Worm (Caenorhabditis elegans): ENCODE results near the gene ZC449.1.

Gene ZC449.1

DNA sequence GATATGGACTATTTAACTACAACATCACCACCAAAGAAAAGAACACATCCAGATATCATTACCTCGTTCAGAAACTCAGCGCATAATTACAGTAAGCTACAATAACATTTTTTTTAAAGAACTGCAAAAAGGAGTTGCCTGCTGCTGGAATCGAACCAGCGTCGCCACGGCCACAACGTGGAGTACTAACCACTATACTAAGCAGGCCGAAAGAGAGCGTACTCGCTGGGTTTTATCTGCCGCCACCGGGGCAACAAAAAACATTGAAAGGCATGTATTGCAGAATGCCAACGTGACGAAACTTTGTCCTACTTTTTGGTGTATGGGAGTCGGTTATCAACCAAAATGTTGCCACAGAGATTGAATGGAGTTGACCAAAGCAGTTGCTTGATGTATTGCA is 1.5 kb upstream of the ZC449.1 start (continued):
- TF ChIP-seq unc-39 (tag; optimal IDR thresholded peaks at IDR 0.05) (no peak), daf-16 (GFP tag; optimal IDR thresholded peaks at IDR 0.05) (peak in 1 of 2 experiments; percentile 46), daf-16 (tag; optimal IDR thresholded peaks at IDR 0.05) (no peak), aly-2 (tag; optimal IDR thresholded peaks at IDR 0.05) (no peak), egl-43 (GFP tag; IDR thresholded peaks at IDR 0.05) (peak; percentile 88), F37D6.2 (tag; optimal IDR thresholded peaks at IDR 0.05) (peak; percentile 35), hif-1 (tag; optimal IDR thresholded peaks at IDR 0.05) (peak in 1 of 2 experiments; percentile 36), set-16 (GFP tag; IDR thresholded peaks at IDR 0.05) (no peak), nhr-10 (tag; optimal IDR thresholded peaks at IDR 0.05) (no peak), ceh-82 (tag; optimal IDR thresholded peaks at IDR 0.05) (no peak), Y105C5A.15 (GFP tag; IDR thresholded peaks at IDR 0.05) (0 out of 2 replicates have a peak, but pooled peaks have one; percentile 49), ztf-7 (tag; optimal IDR thresholded peaks at IDR 0.05) (peak; percentile 52), daf-12 (tag; optimal IDR thresholded peaks at IDR 0.05) (no peak), nhr-237 (tag; optimal IDR thresholded peaks at IDR 0.05) (no peak), D1046.2 (GFP tag; IDR thresholded peaks at IDR 0.05) (no peak), dmd-6 (GFP tag; IDR thresholded peaks at IDR 0.05) (peak; percentile 65), saeg-2 (GFP tag; IDR thresholded peaks at IDR 0.05) (peak; percentile 68; the same call in 1 of the 2 replicates), F44E2.7 (GFP tag; IDR thresholded peaks at IDR 0.05) (no peak; the same call in 1 of the 2 replicates), zfp-2 (tag; optimal IDR thresholded peaks at IDR 0.05) (no peak), ZK546.5 (tag; optimal IDR thresholded peaks at IDR 0.05) (no peak), dpl-1 (GFP tag; optimal IDR thresholded peaks at IDR 0.05) (peak; percentile 3), aha-1 (tag) (no peak), fos-1 (tag; optimal IDR thresholded peaks at IDR 0.05) (no peak), ceh-32 (tag; optimal IDR thresholded peaks at IDR 0.05; ENCODE audit: poor library complexity) (no peak), ces-1 (GFP tag; optimal IDR thresholded peaks at IDR 0.05) (no peak), pha-4 (GFP tag; IDR thresholded peaks at IDR 0.05) (peak; percentile 83), pha-4 (tag; optimal IDR thresholded peaks at IDR 0.05) (no peak), mdl-1 (tag; optimal IDR thresholded peaks at IDR 0.05) (peak in 1 of 2 experiments; percentile 46), attf-4 (tag; optimal IDR thresholded peaks at IDR 0.05) (no peak), dve-1 (tag; optimal IDR thresholded peaks at IDR 0.05; ENCODE audit: insufficient read depth) (peak; percentile 79), pqm-1 (tag; optimal IDR thresholded peaks at IDR 0.05) (no peak), lin-13 (GFP tag; optimal IDR thresholded peaks at IDR 0.05) (peak; percentile 19), dmd-9 (GFP tag; IDR thresholded peaks at IDR 0.05) (0 out of 2 replicates have a peak, but pooled peaks have one; percentile 42), F49E8.2 (tag; optimal IDR thresholded peaks at IDR 0.05; ENCODE audit: borderline replicate concordance) (no peak), duxl-1 (tag; optimal IDR thresholded peaks at IDR 0.05; ENCODE audit: poor library complexity) (peak; percentile 82), ceh-44 (GFP tag; IDR thresholded peaks at IDR 0.05) (0 out of 2 replicates have a peak, but pooled peaks have one; percentile 21), Y5F2A.4 (GFP tag; optimal IDR thresholded peaks at IDR 0.05) (no peak), snpc-1.2 (GFP tag; IDR thresholded peaks at IDR 0.05) (peak; percentile 87), jun-1 (tag; optimal IDR thresholded peaks at IDR 0.05) (no peak), gei-8 (GFP tag; optimal IDR thresholded peaks at IDR 0.05) (peak; percentile 14), vab-7 (GFP tag; IDR thresholded peaks at IDR 0.05) (peak; percentile 80), sdz-12 (GFP tag; optimal IDR thresholded peaks at IDR 0.05) (peak; percentile 55), nhr-6 (tag; optimal IDR thresholded peaks at IDR 0.05) (peak; percentile 61), Y75B8A.6 (GFP tag; IDR thresholded peaks at IDR 0.05) (peak; percentile 61; the same call in 1 of the 2 replicates), zip-2 (tag; optimal IDR thresholded peaks at IDR 0.05) (peak; percentile 67), spr-3 (GFP tag; optimal IDR thresholded peaks at IDR 0.05) (no peak), mes-2 (tag; optimal IDR thresholded peaks at IDR 0.05; ENCODE audit: poor library complexity, severe bottlenecking) (peak; percentile 86), nhr-77 (tag; optimal IDR thresholded peaks at IDR 0.05) (peak; percentile 33), lin-29 (GFP tag; IDR thresholded peaks at IDR 0.05) (no peak), ama-1 (optimal IDR thresholded peaks at IDR 0.05) (no peak), madf-9 (GFP tag; conservative IDR thresholded peaks at IDR 0.05) (peak; percentile 58), rbr-2 (tag; optimal IDR thresholded peaks at IDR 0.05) (peak; percentile 28)

Measured in whole organism, L4 larva.